Worm (Caenorhabditis elegans): ENCODE data around the gene F41G3.19.

The F41G3.19 gene

DNA sequence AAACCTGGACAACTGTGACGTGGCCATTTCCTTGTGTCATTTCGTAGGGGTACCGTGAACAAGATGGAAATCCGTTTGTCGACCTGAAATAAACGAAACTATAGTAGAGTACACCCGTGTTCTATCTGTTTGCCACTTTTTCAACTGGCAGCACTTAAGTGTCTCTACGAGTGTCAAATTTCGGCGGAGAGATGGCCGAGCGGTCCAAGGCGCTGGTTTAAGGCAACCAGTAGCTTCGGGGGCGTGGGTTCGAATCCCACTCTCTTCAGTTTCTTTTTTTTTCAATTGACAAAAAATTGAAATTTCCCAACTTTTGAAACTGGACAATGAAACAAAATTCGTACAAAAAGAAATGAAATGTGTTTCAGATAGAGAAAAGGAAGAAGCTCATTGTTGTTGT, 30.3 kb downstream of the F41G3.19 start:
- TF ChIP-seq unc-62 (GFP tag; optimal IDR thresholded peaks at IDR 0.05), result no peak

- no peak for TF ChIP-seq unc-62 (GFP tag; optimal IDR thresholded peaks at IDR 0.05)
These were observed 33.7 kb downstream of the F41G3.19 start, which contains the start of gene tsp-10 for ce11 chrII:6718221-6718620. Gene tsp-10, plus strand, starts transcription at chrII:6718586.

- TF ChIP-seq unc-62 (GFP tag; optimal IDR thresholded peaks at IDR 0.05), result no peak
These were observed 35.3 kb downstream of the F41G3.19 start, which contains the start of the genes T14B4.5 and T14B4.20 for ce11 chrII:6716638-6717037. Gene T14B4.5, plus strand, starts transcription at chrII:6716863. Gene T14B4.20, plus strand, starts transcription at chrII:6716901.

DNA sequence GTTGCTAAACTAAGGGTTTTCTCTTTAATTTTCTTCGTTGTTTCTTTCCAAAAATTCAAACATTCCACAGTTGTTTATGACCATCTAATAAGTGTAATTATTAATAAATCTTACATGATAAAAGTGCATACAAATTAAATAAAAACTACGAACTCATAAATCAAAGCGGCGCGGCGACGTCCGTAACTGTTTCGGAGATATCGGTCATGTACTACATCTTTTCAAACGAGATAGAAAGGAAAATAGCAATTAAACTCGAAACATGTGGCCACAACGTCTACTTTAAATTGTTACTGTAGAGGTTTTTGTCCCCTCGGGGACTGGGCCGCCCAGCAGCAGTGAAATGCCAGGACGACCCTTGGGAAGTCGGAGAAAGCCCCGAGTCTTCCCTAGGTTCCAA, 36.1 kb downstream of the F41G3.19 start:
- no peak for TF ChIP-seq unc-62 (GFP tag; optimal IDR thresholded peaks at IDR 0.05)

ce11 chrII:6713832-6714342, 38.0 kb downstream of the F41G3.19 start, which contains the start of gene dpy-2:
Gene dpy-2, plus strand, starts transcription at chrII:6714292.
- TF ChIP-seq unc-62 (GFP tag; optimal IDR thresholded peaks at IDR 0.05), result no peak

DNA sequence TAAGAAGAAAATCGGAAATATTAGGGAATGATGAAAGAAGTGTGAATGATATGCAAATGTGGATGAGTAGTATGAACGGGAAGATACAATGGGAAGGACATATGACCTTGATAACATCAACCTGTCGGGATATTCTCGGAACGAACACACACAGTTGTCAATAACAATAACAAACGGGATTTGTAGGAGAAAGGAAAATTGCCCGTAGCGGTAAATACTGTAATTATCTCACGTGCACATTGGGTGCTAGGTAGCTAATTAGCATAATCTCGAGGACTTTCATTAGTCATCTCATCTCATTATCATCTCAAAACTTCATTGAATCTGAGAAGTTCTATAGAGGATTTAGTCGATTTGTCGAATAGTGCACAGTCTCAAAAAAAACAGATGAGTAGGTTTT, 38.9 kb downstream of the F41G3.19 start:
- TF ChIP-seq unc-62 (GFP tag; optimal IDR thresholded peaks at IDR 0.05), result no peak

ce11 chrII:6712177-6712981, 39.5 kb downstream of the F41G3.19 start, which contains the start of the genes dpy-10 and T14B4.19:
Gene dpy-10, minus strand, starts transcription at chrII:6712227.
Gene T14B4.19, minus strand, starts transcription at chrII:6712931.
- no peak for TF ChIP-seq unc-62 (GFP tag; optimal IDR thresholded peaks at IDR 0.05)

ce11 chrII:6710596-6710995, 41.3 kb downstream of the F41G3.19 start:
- TF ChIP-seq unc-62 (GFP tag; optimal IDR thresholded peaks at IDR 0.05), result no peak

DNA sequence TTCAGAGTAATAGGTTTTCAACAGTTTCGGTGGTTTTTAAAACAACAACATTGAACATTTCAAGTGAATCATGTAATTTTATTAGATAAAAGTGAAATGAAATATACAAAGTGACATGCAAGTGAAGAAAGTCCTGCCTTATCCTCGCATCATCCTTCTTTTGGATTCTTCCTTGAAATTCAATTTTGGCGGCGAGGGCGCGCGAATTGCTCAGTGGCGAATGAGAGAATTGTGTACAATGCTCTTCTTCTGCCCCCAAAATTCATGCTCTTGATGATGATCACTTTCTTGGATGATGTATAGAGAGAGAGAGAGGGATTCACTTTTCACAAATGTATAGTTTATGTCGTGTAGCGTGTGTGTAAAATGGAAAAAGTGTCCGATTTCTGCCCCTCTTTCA, 42.2 kb downstream of the F41G3.19 start:
- no peak for TF ChIP-seq unc-62 (GFP tag; optimal IDR thresholded peaks at IDR 0.05)

- no peak for TF ChIP-seq unc-62 (GFP tag; optimal IDR thresholded peaks at IDR 0.05)
These were observed 42.9 kb downstream of the F41G3.19 start for ce11 chrII:6708980-6709379.

DNA sequence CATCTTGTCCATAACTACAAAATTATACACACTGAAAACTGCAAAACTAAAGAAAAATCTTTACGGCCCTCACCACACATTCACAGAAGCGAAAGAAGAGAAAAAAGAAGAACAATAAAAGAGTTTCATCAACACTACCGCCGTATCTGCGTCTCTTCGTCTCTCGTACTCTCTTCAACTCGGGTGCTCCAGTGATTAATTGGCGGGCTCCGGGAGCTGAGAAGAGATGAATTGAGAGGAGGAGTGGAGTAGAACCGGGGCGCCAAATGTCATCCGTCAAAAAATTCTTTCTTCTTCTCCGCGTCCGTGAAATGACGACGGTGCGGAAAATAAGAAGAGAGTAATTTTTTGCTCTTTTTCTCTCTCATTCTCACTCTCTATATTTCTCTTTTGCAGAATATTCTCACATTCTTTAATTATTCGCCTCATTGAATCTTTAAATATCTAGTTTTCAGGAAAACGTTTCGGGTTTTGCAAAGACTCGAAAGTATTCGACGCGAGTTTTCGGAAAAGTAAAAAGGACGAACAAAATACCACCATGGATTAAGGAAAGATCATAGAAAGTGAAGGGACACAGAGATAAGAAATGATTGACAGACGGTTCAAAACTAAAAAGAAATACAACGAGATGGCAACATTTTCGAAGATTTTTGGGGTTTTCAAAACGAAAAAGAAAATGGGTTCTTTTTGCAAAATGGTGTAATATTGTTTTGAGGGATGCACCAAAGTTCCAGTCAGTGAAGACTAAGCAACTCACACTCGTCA, 44.2 kb downstream of the F41G3.19 start:
- TF ChIP-seq unc-62 (GFP tag; optimal IDR thresholded peaks at IDR 0.05), result no peak

DNA sequence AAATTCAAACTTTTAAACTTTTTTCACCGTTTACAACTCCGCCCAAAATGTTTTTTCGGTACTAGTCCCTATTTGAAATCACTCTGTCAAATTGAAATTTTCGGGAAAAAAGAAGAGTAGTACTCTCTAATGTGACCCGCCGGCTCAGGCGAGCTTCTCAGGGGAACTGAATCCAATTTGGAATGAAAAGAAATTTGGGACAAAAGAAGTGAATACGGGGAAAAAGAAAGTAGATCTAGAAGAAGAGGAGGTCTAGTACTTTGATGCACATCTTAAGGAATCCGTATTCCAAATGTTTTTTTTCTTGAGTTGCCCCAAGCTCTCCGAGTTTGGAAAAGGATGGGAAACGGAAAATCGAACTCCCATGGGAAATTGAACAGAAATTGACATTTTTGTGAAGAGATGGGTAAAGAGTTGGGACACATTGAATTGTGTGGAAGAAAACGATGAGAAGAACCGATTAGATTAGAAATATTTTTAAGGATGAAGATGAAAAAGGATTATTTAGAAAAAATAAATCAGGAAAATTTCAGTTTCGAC, 45.3 kb downstream of the F41G3.19 start:
- no peak for TF ChIP-seq unc-62 (GFP tag; optimal IDR thresholded peaks at IDR 0.05)

DNA sequence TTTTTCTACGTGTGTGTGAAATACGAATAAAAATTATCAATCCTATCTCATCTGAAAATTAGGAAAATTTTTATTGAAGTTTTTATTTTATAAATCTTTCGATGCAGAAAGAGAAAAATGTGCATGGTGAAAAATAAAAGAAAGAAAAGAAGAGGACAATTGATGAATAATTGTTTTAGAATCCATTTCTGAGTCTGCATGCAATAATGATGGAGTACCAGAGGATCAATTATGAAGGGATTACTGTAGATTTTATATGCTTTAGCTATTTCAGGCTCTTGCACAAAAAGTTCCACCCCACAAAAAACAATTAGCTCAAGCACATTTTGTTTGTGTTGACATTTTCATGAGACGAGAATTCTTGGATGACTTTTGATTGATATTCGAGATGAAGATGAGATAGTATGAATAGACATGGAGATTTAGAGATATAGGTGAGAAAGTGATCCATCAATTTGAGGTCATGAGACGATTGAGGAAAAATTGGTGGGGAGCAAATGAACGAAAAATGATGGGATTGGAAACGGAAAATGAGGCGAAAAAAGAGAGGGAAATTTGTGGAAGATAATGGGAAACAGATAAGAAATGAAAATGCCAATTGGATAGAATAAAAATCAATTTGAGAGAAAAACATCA, 46.2 kb downstream of the F41G3.19 start, which contains the start of gene rpy-1:
Gene rpy-1, minus strand, starts transcription at position 51 of the 636 bp plus-strand sequence.
- no peak for TF ChIP-seq unc-62 (GFP tag; optimal IDR thresholded peaks at IDR 0.05)

Measured in whole organism, dauer.